Worm (Caenorhabditis elegans): ENCODE measurements around the gene clp-6.

ce11 chrIV:1420603-1421002, 14.2 kb downstream of the clp-6 start, which contains the start of gene jtr-1:
- no peak for TF ChIP-seq tbx-8 (GFP tag; optimal IDR thresholded peaks at IDR 0.05)
- no peak for TF ChIP-seq nhr-76 (tag; optimal IDR thresholded peaks at IDR 0.05)
- no peak for TF ChIP-seq lin-13 (tag; optimal IDR thresholded peaks at IDR 0.05)
- no peak for TF ChIP-seq blmp-1 (tag; optimal IDR thresholded peaks at IDR 0.05)
- TF ChIP-seq unc-62 (GFP tag; optimal IDR thresholded peaks at IDR 0.05): no peak
- no peak for TF ChIP-seq mep-1 (tag; optimal IDR thresholded peaks at IDR 0.05)

Data from whole organism, mixed stage, embryonic.